Worm (Caenorhabditis elegans) whole organism, L4 larva: ENCODE data around the gene cdk-12.

Experiments
- ama-1 ChIP-seq: fragments of 150-350 bp; optimal IDR thresholded peaks from 2 replicates; lab custom pipeline; 2014; ENCODE audit warnings: inconsistent platforms, mixed read lengths
- daf-19 ChIP-seq: fragments of 200-800 bp; sonication (Bioruptor generic); conservative IDR thresholded peaks from 2 replicates; pipeline ENCODE4 v1.3.6; 2022; ENCODE audit warnings: missing genetic modification characterization, missing compliant biosample characterization
- dpl-1 ChIP-seq: fragments of 150-350 bp; optimal IDR thresholded peaks from 2 replicates; lab custom pipeline; 2014; ENCODE audit warnings: missing biosample characterization, missing genetic modification reagents, missing genetic modification characterization
- egl-27 ChIP-seq: sonication (generic microtip); optimal IDR thresholded peaks from 3 replicates; lab custom pipeline; 2017; ENCODE audit warnings: missing biosample characterization, missing genetic modification reagents, missing genetic modification characterization
- mdl-1 ChIP-seq, 2 experiments: fragments of 150-350 bp in 1 of 2; sonication (generic microtip) in 1 of 2; optimal IDR thresholded peaks; 2 replicates each; lab custom pipeline; 2014 to 2017; ENCODE audit warnings: missing biosample characterization in 2 of 2, missing genetic modification characterization in 2 of 2
- nhr-11 ChIP-seq: fragments of 150-350 bp; optimal IDR thresholded peaks from 2 replicates; lab custom pipeline; 2014; ENCODE audit warnings: missing biosample characterization, missing genetic modification characterization
- unc-62 ChIP-seq, 3 experiments: fragments of 150-350 bp in 1 of 3; sonication (generic microtip); optimal IDR thresholded peaks in 2 of 3; peaks in 1 of 3; 1 replicate in 1 of 3; 2 replicates in 2 of 3; lab custom pipeline; 2014 to 2017; ENCODE audit warnings: missing biosample characterization in 3 of 3, missing genetic modification characterization in 3 of 3, missing genetic modification reagents in 3 of 3, missing genotype in 1 of 3

ce11 chrIII:4349799-4350198 lies 17.0 kb downstream of the cdk-12 start, which contains the start of gene B0285.6:
- TF ChIP-seq unc-62 (GFP tag; optimal IDR thresholded peaks at IDR 0.05 in 1 of 2; lab: Kevin White, UChicago) (no peak), unc-62 (tag; optimal IDR thresholded peaks at IDR 0.05; lab: Kevin White, UChicago) (no peak), dpl-1 (GFP tag; lab: Kevin White, UChicago) (no peak), egl-27 (no peak), ama-1 (lab: Kevin White, UChicago) (no peak), daf-19 (GFP tag; lab: Robert Waterston, UW) (no peak), mdl-1 (tag; optimal IDR thresholded peaks at IDR 0.05; lab: Kevin White, UChicago) (no peak), nhr-11 (tag; lab: Kevin White, UChicago) (no peak)
